Worm (Caenorhabditis elegans): ENCODE data around the gene nlp-7.
A peak's percentile ranks its signal among the peaks of the same experiment; 100 is the strongest.

DNA sequence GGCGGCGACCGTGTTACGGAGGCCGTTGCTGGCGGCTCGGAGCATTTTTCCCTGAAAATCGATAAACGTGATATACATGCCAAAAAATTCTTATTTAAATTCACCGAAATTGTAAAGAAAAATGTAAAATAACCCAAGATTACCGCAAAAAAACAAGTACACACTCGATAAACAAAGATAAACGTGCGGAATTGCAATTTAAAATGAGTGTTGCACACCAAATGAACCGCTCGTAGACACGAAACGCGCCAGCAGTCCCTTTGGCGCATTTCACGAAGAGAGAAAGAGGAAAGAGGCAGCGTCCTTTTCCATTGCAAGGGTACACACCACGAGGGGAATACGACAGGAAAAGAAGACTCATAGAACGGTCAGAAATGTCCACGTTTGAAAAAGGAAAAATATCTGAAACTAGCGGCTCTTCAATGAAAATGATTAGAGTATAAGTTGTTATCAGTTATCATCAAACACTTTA lies 47.0 kb upstream of the nlp-7 start, which contains the start of gene sdha-1:
- TF ChIP-seq F49E8.2 (tag; optimal IDR thresholded peaks at IDR 0.05; ENCODE audit: borderline replicate concordance) (no peak), duxl-1 (tag; optimal IDR thresholded peaks at IDR 0.05; ENCODE audit: poor library complexity) (peak; percentile 66), skn-1 (tag; optimal IDR thresholded peaks at IDR 0.05) (peak; percentile 36), lsy-2 (tag; optimal IDR thresholded peaks at IDR 0.05) (peak; percentile 62 to 91)
